Worm (Caenorhabditis elegans) whole organism, late embryonic: ENCODE results near the gene fbxa-51.

Experiments
- C08G9.2 ChIP-seq: sonication (generic microtip); optimal IDR thresholded peaks from 2 replicates; lab custom pipeline; 2016; ENCODE audit warnings: mild to moderate bottlenecking, missing genetic modification characterization, moderate library complexity, missing compliant biosample characterization
- F13H6.1 ChIP-seq: sonication (generic microtip); optimal IDR thresholded peaks from 2 replicates; lab custom pipeline; 2016; ENCODE audit warnings: missing genetic modification characterization, missing compliant biosample characterization
- ahr-1 ChIP-seq: sonication (generic microtip); optimal IDR thresholded peaks from 2 replicates; lab custom pipeline; 2016; ENCODE audit warnings: missing genetic modification characterization, missing compliant biosample characterization
- ceh-34 ChIP-seq: sonication (generic microtip); optimal IDR thresholded peaks from 2 replicates; lab custom pipeline; 2016; ENCODE audit warnings: mild to moderate bottlenecking, missing genetic modification characterization, missing compliant biosample characterization
- ceh-9 ChIP-seq: sonication (generic microtip); optimal IDR thresholded peaks from 2 replicates; lab custom pipeline; 2016; ENCODE audit warnings: mild to moderate bottlenecking, missing genetic modification characterization, inconsistent platforms, missing compliant biosample characterization
- dmd-4 ChIP-seq: sonication (generic microtip); optimal IDR thresholded peaks from 2 replicates; lab custom pipeline; 2016; ENCODE audit warnings: borderline replicate concordance, missing genetic modification characterization, missing compliant biosample characterization
- dve-1 ChIP-seq: sonication (generic microtip); optimal IDR thresholded peaks from 2 replicates; lab custom pipeline; 2017; ENCODE audit warnings: antibody characterized with exemption, mild to moderate bottlenecking, missing genetic modification characterization, missing compliant biosample characterization
- elt-2 ChIP-seq: sonication (generic microtip); optimal IDR thresholded peaks from 2 replicates; lab custom pipeline; 2016; ENCODE audit warnings: missing genetic modification reagents, missing genetic modification characterization, missing compliant biosample characterization
- ets-4 ChIP-seq: sonication (generic microtip); optimal IDR thresholded peaks from 2 replicates; lab custom pipeline; 2016; ENCODE audit warnings: missing genetic modification characterization, missing compliant biosample characterization
- fax-1 ChIP-seq: sonication (generic microtip); optimal IDR thresholded peaks from 2 replicates; lab custom pipeline; 2016; ENCODE audit warnings: missing genotype, missing genetic modification characterization, missing compliant biosample characterization
- fkh-6 ChIP-seq: sonication (generic microtip); optimal IDR thresholded peaks from 2 replicates; lab custom pipeline; 2016; ENCODE audit warnings: missing genetic modification characterization, missing compliant biosample characterization
- gmeb-2 ChIP-seq: sonication (generic microtip); optimal IDR thresholded peaks from 2 replicates; lab custom pipeline; 2016; ENCODE audit warnings: missing genetic modification characterization, inconsistent platforms, missing compliant biosample characterization
- hlh-13 ChIP-seq: fragments of 200-800 bp; sonication (Bioruptor generic); optimal IDR thresholded peaks from 2 replicates; lab custom pipeline; 2018; ENCODE audit warnings: mild to moderate bottlenecking, missing genetic modification characterization, missing compliant biosample characterization
- hlh-8 ChIP-seq: sonication (generic microtip); optimal IDR thresholded peaks from 2 replicates; lab custom pipeline; 2016; ENCODE audit warnings: missing genotype, missing genetic modification characterization, missing compliant biosample characterization
- mec-3 ChIP-seq: sonication (generic microtip); optimal IDR thresholded peaks from 2 replicates; lab custom pipeline; 2016; ENCODE audit warnings: borderline replicate concordance, missing genetic modification characterization, missing compliant biosample characterization
- nhr-232 ChIP-seq: sonication (generic microtip); optimal IDR thresholded peaks from 2 replicates; lab custom pipeline; 2016; ENCODE audit warnings: missing genetic modification characterization, missing compliant biosample characterization
- odd-2 ChIP-seq: sonication (generic microtip); optimal IDR thresholded peaks from 2 replicates; lab custom pipeline; 2017; ENCODE audit warnings: antibody characterized with exemption, mild to moderate bottlenecking, missing genetic modification characterization, missing compliant biosample characterization
- pqm-1 ChIP-seq: sonication (generic microtip); optimal IDR thresholded peaks from 2 replicates; lab custom pipeline; 2016; ENCODE audit warnings: missing genetic modification characterization, missing compliant biosample characterization
- pros-1 ChIP-seq: fragments of 150-350 bp; optimal IDR thresholded peaks from 2 replicates; lab custom pipeline; 2014; ENCODE audit warnings: missing biosample characterization, missing genetic modification reagents, missing genetic modification characterization
- ref-2 ChIP-seq: sonication (generic microtip); optimal IDR thresholded peaks from 2 replicates; lab custom pipeline; 2016; ENCODE audit warnings: missing genetic modification characterization, missing compliant biosample characterization
- syd-9 ChIP-seq: sonication (generic microtip); optimal IDR thresholded peaks from 2 replicates; lab custom pipeline; 2016; ENCODE audit warnings: mild to moderate bottlenecking, missing genetic modification characterization, moderate library complexity, missing compliant biosample characterization
- tbx-2 ChIP-seq: sonication (generic microtip); optimal IDR thresholded peaks from 2 replicates; lab custom pipeline; 2016; ENCODE audit warnings: missing genetic modification characterization, missing compliant biosample characterization

The fbxa-51 gene

ce11 chrIII:1002510-1002909 is 40.4 kb downstream of the fbxa-51 start, which contains the start of gene clec-150:
Gene clec-150, plus strand, starts transcription at chrIII:1002707.
- no peak for TF ChIP-seq dve-1 (tag; lab: Kevin White, UChicago)
- no peak for TF ChIP-seq ets-4 (tag; lab: Kevin White, UChicago)
- peak; percentile 56 for TF ChIP-seq elt-2 (tag; lab: Kevin White, UChicago)
- TF ChIP-seq odd-2 (tag; lab: Kevin White, UChicago), result no peak

DNA sequence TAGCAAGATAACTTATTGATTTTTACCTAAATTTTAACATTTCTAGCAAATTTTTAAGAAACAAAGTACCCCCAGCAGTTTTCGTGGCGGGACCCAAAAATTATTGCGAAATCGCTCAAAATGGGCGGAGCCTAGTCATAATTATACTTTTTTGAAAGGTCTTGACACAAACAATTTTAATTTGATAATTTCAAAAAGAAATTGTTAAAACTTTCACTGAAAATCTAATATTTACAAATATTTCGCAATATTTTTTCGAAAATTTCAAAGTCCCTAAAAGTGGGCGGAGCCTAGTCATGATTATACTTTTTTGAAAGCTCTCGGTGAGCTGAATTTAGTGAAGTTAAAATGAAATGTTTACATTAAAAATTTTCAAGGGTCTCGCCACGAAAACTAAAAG is 42.4 kb downstream of the fbxa-51 start:
- TF ChIP-seq ahr-1 (tag; lab: Kevin White, UChicago) (no peak), tbx-2 (no peak), hlh-13 (GFP tag; lab: Kevin White, UChicago) (no peak), gmeb-2 (tag; lab: Kevin White, UChicago) (no peak)
- TF ChIP-seq, all 69 proteins: peak for 0

DNA sequence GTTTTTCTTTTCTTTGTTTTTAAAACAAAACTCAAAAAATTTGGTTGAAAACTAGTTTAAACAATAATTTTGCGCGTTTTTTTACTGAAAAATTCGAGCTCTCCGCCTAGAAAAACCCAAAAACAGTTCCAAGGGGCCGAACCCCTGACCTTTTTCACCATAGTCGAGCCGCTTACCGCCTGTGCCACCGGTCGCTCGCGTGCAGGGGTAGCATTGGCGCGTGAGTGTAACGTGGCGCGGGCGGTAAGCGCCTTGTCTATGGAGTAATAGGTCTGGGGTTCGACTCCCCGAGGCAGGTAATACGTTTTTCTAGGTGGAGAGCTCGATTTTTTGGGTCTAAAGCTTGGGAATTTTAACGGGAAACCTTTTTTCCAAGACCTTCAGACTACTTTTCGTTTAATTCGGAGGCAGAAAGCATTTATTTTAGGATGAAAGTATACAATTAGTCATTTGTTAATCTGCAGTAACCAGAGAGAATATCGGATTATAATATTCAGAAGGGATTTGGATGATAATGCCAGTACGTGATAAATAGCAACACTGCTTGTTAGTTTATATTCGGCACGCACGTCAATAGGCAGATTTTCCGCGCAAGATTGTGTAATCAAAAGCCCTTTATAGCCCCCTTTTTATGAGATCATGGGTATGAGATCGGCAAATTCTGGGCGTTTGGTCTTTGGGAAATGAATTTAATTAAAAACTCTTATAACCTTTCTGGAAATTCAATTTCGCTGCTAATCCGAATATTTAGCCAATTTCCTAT is 45.3 kb downstream of the fbxa-51 start:
- TF ChIP-seq hlh-13 (GFP tag; lab: Kevin White, UChicago) (no peak), fax-1 (no peak), C08G9.2 (tag; lab: Kevin White, UChicago) (no peak), F13H6.1 (no peak), pros-1 (no peak), ref-2 (tag; lab: Kevin White, UChicago) (no peak)

DNA sequence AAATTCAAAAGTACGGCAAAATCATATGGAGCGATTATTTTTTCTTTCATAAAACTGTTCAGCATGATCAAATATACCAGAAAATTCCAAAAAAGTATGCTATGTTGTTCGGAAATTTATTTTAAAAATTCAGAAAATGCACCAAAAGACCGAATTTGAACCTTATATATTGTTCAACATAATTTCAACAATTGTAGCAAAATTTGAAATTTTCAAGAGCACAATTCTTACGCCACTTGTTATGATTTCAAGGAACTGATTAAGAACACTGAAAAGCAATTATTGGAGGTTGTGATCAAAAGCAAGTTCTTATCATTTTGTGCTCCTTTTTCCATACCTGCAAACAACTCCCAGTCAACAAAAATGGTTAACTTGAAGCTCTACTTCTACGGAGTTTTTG is 46.0 kb downstream of the fbxa-51 start, which contains the start of gene clc-27:
clc-27 (plus strand) TSS at position 301 of the 400 bp plus-strand sequence.
- no peak for TF ChIP-seq pqm-1 (tag; lab: Kevin White, UChicago)
- TF ChIP-seq mec-3 (tag; lab: Kevin White, UChicago), result no peak
- no peak for TF ChIP-seq hlh-8 (tag; lab: Kevin White, UChicago)

ce11 chrIII:1009775-1010174 is 47.7 kb downstream of the fbxa-51 start, which contains the start of gene clc-24:
Gene clc-24, plus strand, starts transcription at chrIII:1010037.
- TF ChIP-seq ceh-9, result no peak
- no peak for TF ChIP-seq syd-9
- no peak for TF ChIP-seq dmd-4 (tag; lab: Kevin White, UChicago)
- no peak for TF ChIP-seq fkh-6 (tag; lab: Kevin White, UChicago)
- no peak for TF ChIP-seq nhr-232 (tag; lab: Kevin White, UChicago)
- no peak for TF ChIP-seq odd-2 (tag; lab: Kevin White, UChicago)
- no peak for TF ChIP-seq ceh-34 (tag; lab: Kevin White, UChicago)
